Worm (Caenorhabditis elegans) whole organism, mixed stage, embryonic: ENCODE data around the gene Y36E3A.2.

ENCODE experiments used
- M03D4.4 ChIP-seq: sonication (generic microtip); optimal IDR thresholded peaks from 2 replicates; lab custom pipeline; 2017; ENCODE audit warnings: mild to moderate bottlenecking, missing genetic modification characterization, missing compliant biosample characterization
- bed-3 ChIP-seq: fragments of 200-800 bp; sonication (Bioruptor generic); optimal IDR thresholded peaks from 3 replicates; lab custom pipeline; 2018; ENCODE audit warnings: mild to moderate bottlenecking, missing genetic modification characterization, moderate library complexity, missing compliant biosample characterization
- ceh-39 ChIP-seq: fragments of 150-350 bp; optimal IDR thresholded peaks from 2 replicates; lab custom pipeline; 2014; ENCODE audit warnings: missing biosample characterization, missing genetic modification characterization
- ceh-43 ChIP-seq: fragments of 200-800 bp; sonication (Bioruptor generic); optimal IDR thresholded peaks from 2 replicates; lab custom pipeline; 2018; ENCODE audit warnings: mild to moderate bottlenecking, missing genetic modification characterization, moderate library complexity, missing compliant biosample characterization
- ceh-83 ChIP-seq: fragments of 200-800 bp; sonication (Bioruptor generic); optimal IDR thresholded peaks from 2 replicates; lab custom pipeline; 2018; ENCODE audit warnings: mild to moderate bottlenecking, missing genetic modification characterization, missing compliant biosample characterization
- ces-1 ChIP-seq: fragments of 150-350 bp; optimal IDR thresholded peaks from 2 replicates; lab custom pipeline; 2014; ENCODE audit warnings: missing biosample characterization, missing genetic modification reagents, missing genetic modification characterization
- cnd-1 ChIP-seq: fragments of 200-800 bp; sonication (Bioruptor generic); optimal IDR thresholded peaks from 2 replicates; lab custom pipeline; 2018; ENCODE audit warnings: mild to moderate bottlenecking, missing genetic modification characterization, missing compliant biosample characterization
- drap-1 ChIP-seq: fragments of 200-800 bp; sonication (Bioruptor generic); optimal IDR thresholded peaks from 3 replicates; lab custom pipeline; 2018; ENCODE audit warnings: mild to moderate bottlenecking, missing genetic modification characterization, missing compliant biosample characterization
- elt-1 ChIP-seq: sonication (generic microtip); optimal IDR thresholded peaks from 2 replicates; lab custom pipeline; 2017; ENCODE audit warnings: missing genetic modification characterization, mild to moderate bottlenecking, missing compliant biosample characterization, antibody characterized with exemption, moderate library complexity, borderline replicate concordance; ENCODE audit not compliant: insufficient read depth
- elt-3 ChIP-seq: fragments of 150-350 bp; optimal IDR thresholded peaks from 2 replicates; lab custom pipeline; 2014; ENCODE audit warnings: missing biosample characterization, missing genetic modification characterization
- flh-1 ChIP-seq: fragments of 200-800 bp; sonication (Bioruptor generic); optimal IDR thresholded peaks from 2 replicates; lab custom pipeline; 2018; ENCODE audit warnings: mild to moderate bottlenecking, missing genetic modification characterization, moderate library complexity, missing compliant biosample characterization
- ham-2 ChIP-seq: fragments of 200-800 bp; sonication (Bioruptor generic); optimal IDR thresholded peaks from 2 replicates; lab custom pipeline; 2018; ENCODE audit warnings: mild to moderate bottlenecking, missing genetic modification characterization, missing compliant biosample characterization
- hlh-1 ChIP-seq: fragments of 150-350 bp; optimal IDR thresholded peaks from 2 replicates; lab custom pipeline; 2014; ENCODE audit warnings: missing biosample characterization, missing genetic modification reagents, missing genetic modification characterization
- lin-13 ChIP-seq: fragments of 150-350 bp; optimal IDR thresholded peaks from 2 replicates; lab custom pipeline; 2014; ENCODE audit warnings: missing biosample characterization, missing genetic modification characterization
- lin-32 ChIP-seq: fragments of 200-800 bp; sonication (Bioruptor generic); optimal IDR thresholded peaks from 2 replicates; lab custom pipeline; 2018; ENCODE audit warnings: mild to moderate bottlenecking, missing genetic modification characterization, missing compliant biosample characterization
- lsy-2 ChIP-seq: fragments of 150-350 bp; optimal IDR thresholded peaks from 2 replicates; lab custom pipeline; 2014; ENCODE audit warnings: missing biosample characterization, missing genetic modification characterization
- mab-5 ChIP-seq: fragments of 150-350 bp; optimal IDR thresholded peaks from 2 replicates; lab custom pipeline; 2014; ENCODE audit warnings: missing biosample characterization, missing genetic modification characterization
- mep-1 ChIP-seq: fragments of 150-350 bp; optimal IDR thresholded peaks from 2 replicates; lab custom pipeline; 2017; ENCODE audit warnings: missing biosample characterization, missing genetic modification reagents, missing genetic modification characterization, inconsistent platforms
- mls-2 ChIP-seq: sonication (generic microtip); optimal IDR thresholded peaks from 2 replicates; lab custom pipeline; 2016; ENCODE audit warnings: mild to moderate bottlenecking, missing genetic modification characterization, moderate library complexity, missing compliant biosample characterization
- nhr-12 ChIP-seq: fragments of 150-350 bp; optimal IDR thresholded peaks from 2 replicates; lab custom pipeline; 2014; ENCODE audit warnings: missing biosample characterization, missing genetic modification characterization
- nhr-2 ChIP-seq: fragments of 150-350 bp; optimal IDR thresholded peaks from 2 replicates; lab custom pipeline; 2014; ENCODE audit warnings: missing biosample characterization, missing genetic modification characterization
- nhr-237 ChIP-seq: fragments of 150-350 bp; optimal IDR thresholded peaks from 2 replicates; lab custom pipeline; 2014; ENCODE audit warnings: missing biosample characterization, missing genetic modification characterization
- nhr-28 ChIP-seq: fragments of 150-350 bp; optimal IDR thresholded peaks from 2 replicates; lab custom pipeline; 2014; ENCODE audit warnings: missing biosample characterization, missing genetic modification characterization
- nhr-76 ChIP-seq: sonication (generic microtip); optimal IDR thresholded peaks from 2 replicates; lab custom pipeline; 2017; ENCODE audit warnings: missing biosample characterization, missing genetic modification characterization
- pha-4 ChIP-seq: fragments of 150-350 bp; optimal IDR thresholded peaks from 2 replicates; lab custom pipeline; 2018; ENCODE audit warnings: missing biosample characterization, missing genetic modification reagents, missing genetic modification characterization
- sem-2 ChIP-seq: fragments of 200-800 bp; sonication (Bioruptor generic); optimal IDR thresholded peaks from 2 replicates; lab custom pipeline; 2018; ENCODE audit warnings: mild to moderate bottlenecking, missing genetic modification characterization, missing compliant biosample characterization
- snpc-4 ChIP-seq: fragments of 150-350 bp; optimal IDR thresholded peaks from 2 replicates; lab custom pipeline; 2014; ENCODE audit warnings: missing biosample characterization, missing genetic modification characterization
- sptf-1 ChIP-seq: sonication (generic microtip); optimal IDR thresholded peaks from 2 replicates; lab custom pipeline; 2017; ENCODE audit warnings: mild to moderate bottlenecking, missing genetic modification characterization, moderate library complexity, missing compliant biosample characterization
- unc-120 ChIP-seq: sonication (generic microtip); optimal IDR thresholded peaks from 2 replicates; lab custom pipeline; 2017; ENCODE audit warnings: missing genetic modification characterization, missing compliant biosample characterization; ENCODE audit not compliant: poor library complexity, severe bottlenecking
- unc-39 ChIP-seq: fragments of 150-350 bp; optimal IDR thresholded peaks from 2 replicates; lab custom pipeline; 2014; ENCODE audit warnings: missing biosample characterization, missing genetic modification characterization
- unc-62 ChIP-seq: fragments of 150-350 bp; optimal IDR thresholded peaks from 2 replicates; lab custom pipeline; 2014; ENCODE audit warnings: missing biosample characterization, missing genetic modification reagents, missing genetic modification characterization
- zip-8 ChIP-seq: fragments of 150-350 bp; optimal IDR thresholded peaks from 2 replicates; lab custom pipeline; 2014; ENCODE audit warnings: missing biosample characterization, missing genetic modification characterization
- ztf-11 ChIP-seq: fragments of 150-350 bp; optimal IDR thresholded peaks from 2 replicates; lab custom pipeline; 2014; ENCODE audit warnings: missing biosample characterization, missing genetic modification characterization

Y36E3A.2 gene

ce11 chrV:15404859-15405258 is 21.0 kb upstream of the Y36E3A.2 start, which contains the start of gene srh-258:
Gene srh-258 (plus strand): TSS chrV:15405159.
- no peak for TF ChIP-seq ham-2 (GFP tag; lab: Kevin White, UChicago)
- no peak for TF ChIP-seq elt-1 (tag; lab: Kevin White, UChicago)
- no peak for TF ChIP-seq elt-3 (tag; lab: Kevin White, UChicago)
- no peak for TF ChIP-seq nhr-237
- no peak for TF ChIP-seq lin-32 (GFP tag; lab: Kevin White, UChicago)
- TF ChIP-seq ceh-43 (GFP tag; lab: Kevin White, UChicago) = no peak
- TF ChIP-seq nhr-28 (tag; lab: Kevin White, UChicago) = no peak
- no peak for TF ChIP-seq drap-1
- no peak for TF ChIP-seq snpc-4 (tag; lab: Kevin White, UChicago)
- TF ChIP-seq unc-120 (tag; lab: Kevin White, UChicago) = no peak

DNA sequence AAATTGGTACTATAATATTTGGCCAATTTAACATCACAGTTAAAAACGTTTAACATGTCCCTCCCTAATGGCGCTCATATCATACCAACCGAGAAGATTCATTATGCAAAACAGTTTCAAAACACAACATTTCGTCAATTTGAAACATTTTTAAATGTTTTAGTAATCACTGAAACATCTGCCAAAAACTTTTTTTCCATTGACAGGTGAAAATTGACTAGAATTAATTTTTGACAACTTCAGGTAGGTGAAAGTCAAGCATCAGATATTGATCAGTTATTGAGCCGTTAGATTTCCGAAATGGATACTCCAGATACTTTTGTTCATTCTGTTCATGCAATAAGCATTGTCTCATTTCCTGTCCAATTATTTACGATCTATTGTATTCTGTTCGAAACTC is 18.9 kb upstream of the Y36E3A.2 start, which contains the start of gene srh-257:
srh-257 (plus strand) TSS at position 301 of the 400 bp plus-strand sequence.
- no peak for TF ChIP-seq zip-8
- no peak for TF ChIP-seq sem-2 (GFP tag; lab: Kevin White, UChicago)
- TF ChIP-seq ces-1 = no peak
- no peak for TF ChIP-seq ceh-39 (tag; lab: Kevin White, UChicago)
- no peak for TF ChIP-seq sptf-1 (tag; lab: Kevin White, UChicago)
- TF ChIP-seq ztf-11 (tag; lab: Kevin White, UChicago) = no peak
- TF ChIP-seq mep-1 = no peak
- no peak for TF ChIP-seq nhr-237
- no peak for TF ChIP-seq mls-2 (tag; lab: Kevin White, UChicago)
- no peak for TF ChIP-seq nhr-12 (tag; lab: Kevin White, UChicago)
- no peak for TF ChIP-seq nhr-2 (tag; lab: Kevin White, UChicago)
- no peak for TF ChIP-seq unc-120 (tag; lab: Kevin White, UChicago)
- no peak for TF ChIP-seq elt-1 (tag; lab: Kevin White, UChicago)
- TF ChIP-seq lsy-2 = no peak
- TF ChIP-seq lin-13 = no peak
- no peak for TF ChIP-seq nhr-76
- TF ChIP-seq drap-1 = no peak
- no peak for TF ChIP-seq nhr-28 (tag; lab: Kevin White, UChicago)
- no peak for TF ChIP-seq unc-62 (GFP tag; lab: Kevin White, UChicago)

ce11 chrV:15412625-15413024 is 13.2 kb upstream of the Y36E3A.2 start, which contains the start of gene srbc-63:
Gene srbc-63 (minus strand): TSS chrV:15412725.
- TF ChIP-seq elt-3 (tag; lab: Kevin White, UChicago) = no peak
- TF ChIP-seq mep-1 = no peak
- no peak for TF ChIP-seq ham-2 (GFP tag; lab: Kevin White, UChicago)
- no peak for TF ChIP-seq nhr-28 (tag; lab: Kevin White, UChicago)
- no peak for TF ChIP-seq lin-32 (GFP tag; lab: Kevin White, UChicago)
- no peak for TF ChIP-seq snpc-4 (tag; lab: Kevin White, UChicago)
- TF ChIP-seq bed-3 (GFP tag; lab: Kevin White, UChicago) = no peak
- no peak for TF ChIP-seq M03D4.4
- TF ChIP-seq ceh-43 (GFP tag; lab: Kevin White, UChicago) = no peak
- no peak for TF ChIP-seq sem-2 (GFP tag; lab: Kevin White, UChicago)
- no peak for TF ChIP-seq lsy-2
- TF ChIP-seq zip-8 = no peak
- no peak for TF ChIP-seq ztf-11 (tag; lab: Kevin White, UChicago)
- no peak for TF ChIP-seq unc-120 (tag; lab: Kevin White, UChicago)
- no peak for TF ChIP-seq pha-4 (tag; lab: Kevin White, UChicago)
- TF ChIP-seq nhr-76 = no peak

ce11 chrV:15413847-15414246 is 12.0 kb upstream of the Y36E3A.2 start, which contains the start of gene srh-264:
Gene srh-264 (plus strand): TSS chrV:15414147.
- TF ChIP-seq lsy-2 = no peak
- no peak for TF ChIP-seq ces-1
- no peak for TF ChIP-seq elt-3 (tag; lab: Kevin White, UChicago)
- no peak for TF ChIP-seq sem-2 (GFP tag; lab: Kevin White, UChicago)
- no peak for TF ChIP-seq mab-5 (tag; lab: Kevin White, UChicago)
- no peak for TF ChIP-seq unc-39
- TF ChIP-seq M03D4.4 = no peak
- no peak for TF ChIP-seq ztf-11 (tag; lab: Kevin White, UChicago)
- TF ChIP-seq elt-1 (tag; lab: Kevin White, UChicago) = no peak
- TF ChIP-seq hlh-1 (tag; lab: Kevin White, UChicago) = no peak
- TF ChIP-seq nhr-12 (tag; lab: Kevin White, UChicago) = no peak
- no peak for TF ChIP-seq bed-3 (GFP tag; lab: Kevin White, UChicago)
- TF ChIP-seq ceh-39 (tag; lab: Kevin White, UChicago) = no peak
- TF ChIP-seq nhr-237 = no peak
- no peak for TF ChIP-seq mep-1

DNA sequence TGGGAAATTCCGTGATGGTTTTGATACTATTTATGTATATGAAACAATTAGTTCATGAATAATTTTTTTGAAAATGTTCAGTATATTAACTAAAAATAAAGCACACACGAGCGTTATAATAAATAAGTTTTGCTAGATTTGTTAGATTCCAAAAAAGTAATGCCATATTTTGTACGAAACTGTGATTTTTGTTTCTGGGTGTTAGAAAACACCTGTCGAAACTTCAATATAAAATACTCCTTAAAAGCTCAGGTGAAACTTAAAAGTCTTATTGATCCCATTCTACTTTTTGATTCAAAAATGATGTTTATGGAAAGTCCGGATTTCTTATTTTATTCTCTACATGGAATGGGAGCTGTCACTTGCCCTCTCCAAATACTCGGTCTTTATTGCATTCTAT is 9.9 kb upstream of the Y36E3A.2 start, which contains the start of gene srh-265:
srh-265 (plus strand) TSS at position 301 of the 400 bp plus-strand sequence.
- no peak for TF ChIP-seq ham-2 (GFP tag; lab: Kevin White, UChicago)
- TF ChIP-seq nhr-28 (tag; lab: Kevin White, UChicago) = no peak
- no peak for TF ChIP-seq pha-4 (tag; lab: Kevin White, UChicago)
- TF ChIP-seq ceh-83 (GFP tag; lab: Kevin White, UChicago) = no peak
- no peak for TF ChIP-seq ztf-11 (tag; lab: Kevin White, UChicago)
- no peak for TF ChIP-seq cnd-1 (tag; lab: Kevin White, UChicago)
- TF ChIP-seq flh-1 (GFP tag; lab: Kevin White, UChicago) = no peak
